Fruit fly (Drosophila melanogaster) whole organism, embryonic: ENCODE data around the gene enc.

Source experiments
- emc ChIP-seq: fragments of 200-800 bp; sonication (Bioruptor generic); optimal IDR thresholded peaks from 2 replicates; lab custom pipeline; 2016; ENCODE audit warnings: missing biosample characterization, missing genetic modification characterization
- h ChIP-seq: fragments of >200 bp; optimal IDR thresholded peaks from 2 replicates; lab custom pipeline; 2017
- tin ChIP-seq: fragments of 200-800 bp; sonication (Bioruptor generic); optimal IDR thresholded peaks from 3 replicates; lab custom pipeline; 2016; ENCODE audit warnings: missing biosample characterization, missing genetic modification characterization

DNA sequence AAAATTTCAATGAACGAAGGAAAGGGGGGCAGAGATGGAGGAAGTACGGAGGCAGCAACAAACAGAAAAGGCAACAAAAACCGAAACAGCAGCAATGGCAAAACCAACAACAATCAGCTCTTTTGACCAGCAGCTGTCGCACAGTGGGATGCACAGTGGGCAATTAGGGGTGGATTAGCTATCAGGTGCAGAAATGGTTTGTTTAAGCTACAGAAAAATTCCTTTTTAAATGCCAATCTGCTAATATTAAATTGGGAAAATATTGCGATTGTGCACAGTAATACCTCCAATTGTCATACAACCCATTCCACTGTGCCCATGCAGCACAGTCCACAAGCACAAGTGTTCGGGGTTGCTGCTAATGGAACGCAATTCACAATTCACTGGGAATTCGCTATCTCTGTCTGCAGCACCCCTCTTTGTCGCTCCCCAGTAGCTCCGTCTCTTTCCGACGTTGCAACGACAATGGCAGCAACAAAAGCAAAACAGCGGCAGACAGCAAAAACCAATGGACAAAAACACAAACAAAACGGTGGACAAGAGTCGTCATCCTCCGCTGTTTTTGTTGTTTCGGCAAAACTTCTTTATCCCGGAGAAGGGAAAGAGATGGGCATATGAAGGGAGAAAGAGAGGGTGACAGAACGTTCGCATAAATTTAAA, 33.3 kb upstream of the enc start:
- TF ChIP-seq tin (GFP tag; lab: Kevin White, UChicago) (peak; percentile 90), emc (peak; percentile 84), h (no peak)
